Worm (Caenorhabditis elegans) whole organism, L4/young adult: Measurements from ENCODE around the gene srsx-27.

Experiments
- W03F9.2 ChIP-seq: fragments of 150-350 bp; optimal IDR thresholded peaks from 2 replicates; lab custom pipeline; 2014; ENCODE audit warnings: missing biosample characterization, missing genetic modification characterization
- dao-5 ChIP-seq: sonication (generic microtip); optimal IDR thresholded peaks from 2 replicates; lab custom pipeline; 2016; ENCODE audit warnings: missing genotype, missing genetic modification characterization, moderate library complexity, missing compliant biosample characterization
- him-1 ChIP-seq: sonication (generic microtip); optimal IDR thresholded peaks from 2 replicates; lab custom pipeline; 2016; ENCODE audit warnings: missing genotype, missing genetic modification reagents, missing genetic modification characterization, missing compliant biosample characterization

DNA sequence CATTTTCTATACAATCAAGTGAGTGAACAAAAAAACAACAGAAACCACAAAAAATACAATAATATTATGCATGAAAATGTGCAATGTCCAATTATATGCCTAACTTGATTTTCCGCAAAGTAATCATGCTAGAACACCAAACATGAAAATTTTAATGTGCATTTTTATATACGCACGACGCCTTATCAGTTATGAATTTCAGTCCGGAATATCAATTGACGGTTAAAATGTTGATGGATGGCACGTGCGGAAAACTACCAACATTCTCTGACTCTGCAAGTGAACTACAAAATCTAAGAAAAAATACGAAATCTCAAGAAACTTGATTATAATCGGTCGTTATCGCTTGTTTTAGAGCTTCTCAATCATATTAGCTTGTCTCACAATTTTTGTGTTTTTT, 10.1 kb downstream of the srsx-27 start:
- TF ChIP-seq dao-5 (tag; lab: Kevin White, UChicago) (no peak), him-1 (no peak), W03F9.2 (tag; lab: Kevin White, UChicago) (no peak)
